Fruit fly (Drosophila melanogaster): ENCODE measurements around the gene CG14210.

The CG14210 gene

DNA sequence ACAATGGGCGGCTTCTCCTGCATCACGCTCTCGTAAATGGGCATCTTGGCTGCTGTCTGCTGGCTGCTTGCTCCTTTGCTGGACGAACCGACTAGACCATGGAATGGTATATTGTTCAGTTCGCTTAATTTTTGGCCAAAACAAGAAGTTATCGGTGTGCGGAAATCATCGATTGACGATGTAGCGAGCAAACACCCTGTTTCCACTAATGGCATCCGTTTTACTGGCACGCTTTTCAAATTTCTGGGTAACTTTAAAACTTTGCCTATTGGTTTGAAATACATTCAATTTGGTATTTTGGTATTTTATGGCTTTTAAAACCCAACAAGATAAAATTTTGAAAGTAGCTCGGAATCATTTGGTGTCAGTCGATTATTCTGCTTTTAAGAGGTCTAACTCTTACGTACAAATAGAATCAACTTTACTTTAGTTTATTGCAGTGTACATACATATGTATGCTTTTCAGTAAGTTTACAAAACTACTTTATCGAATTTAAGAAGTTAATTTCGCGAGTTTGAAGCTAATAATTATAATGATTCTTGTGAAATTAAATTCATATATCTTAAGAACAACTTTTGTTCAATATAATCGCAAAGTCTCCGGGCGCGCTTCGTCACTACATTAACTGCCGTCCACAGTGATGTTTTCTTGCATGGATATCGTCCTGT lies 30.0 kb downstream of the CG14210 start, which contains the start of gene Arp10 (continued):
- TF ChIP-seq CG8388 (GFP tag; optimal IDR thresholded peaks at IDR 0.05) (no peak), CG10366 (GFP tag; IDR thresholded peaks at IDR 0.05) (no peak), E2f1 (GFP tag; IDR thresholded peaks at IDR 0.05) (no peak), CG13424 (tag; optimal IDR thresholded peaks at IDR 0.05) (peak; percentile 14), Max (GFP tag; optimal IDR thresholded peaks at IDR 0.05) (no peak), wor (GFP tag; IDR thresholded peaks at IDR 0.05) (no peak), CG7963 (GFP tag; IDR thresholded peaks at IDR 0.05; ENCODE audit: partially characterized antibody) (no peak), Antp (GFP tag; optimal IDR thresholded peaks at IDR 0.05) (peak; percentile 0), pho (GFP tag; optimal IDR thresholded peaks at IDR 0.05) (no peak), Hr78 (GFP tag; optimal IDR thresholded peaks at IDR 0.05) (no peak), D (optimal IDR thresholded peaks at IDR 0.05) (no peak), D (GFP tag; optimal IDR thresholded peaks at IDR 0.05) (no peak), bowl (GFP tag; IDR thresholded peaks at IDR 0.05) (no peak), Oaz (GFP tag; IDR thresholded peaks at IDR 0.05) (no peak), trem (tag; optimal IDR thresholded peaks at IDR 0.05) (peak; percentile 36), CG6175 (GFP tag; IDR thresholded peaks at IDR 0.05) (no peak), CG11247 (GFP tag; IDR thresholded peaks at IDR 0.05) (no peak), dimm (GFP tag; IDR thresholded peaks at IDR 0.05) (no peak), CG12942 (GFP tag; optimal IDR thresholded peaks at IDR 0.05) (no peak), Pdp1 (GFP tag; optimal IDR thresholded peaks at IDR 0.05) (peak; percentile 23 to 27), CG16863 (GFP tag; optimal IDR thresholded peaks at IDR 0.05) (no peak), CG13894 (tag; optimal IDR thresholded peaks at IDR 0.05) (no peak), Hsf (GFP tag; optimal IDR thresholded peaks at IDR 0.05) (peak; percentile 22), vvl (GFP tag; IDR thresholded peaks at IDR 0.05) (no peak), CG3407 (GFP tag; optimal IDR thresholded peaks at IDR 0.05) (no peak), CG8765 (GFP tag; IDR thresholded peaks at IDR 0.05) (no peak), da (GFP tag; optimal IDR thresholded peaks at IDR 0.05) (no peak), CG2120 (GFP tag; optimal IDR thresholded peaks at IDR 0.05) (peak; percentile 41), jing (GFP tag; optimal IDR thresholded peaks at IDR 0.05) (no peak), CG3726 (GFP tag; IDR thresholded peaks at IDR 0.05) (no peak), CG8290 (GFP tag; optimal IDR thresholded peaks at IDR 0.05) (peak; percentile 42), CG8290 (tag; optimal IDR thresholded peaks at IDR 0.05) (no peak), CG6254 (GFP tag; optimal IDR thresholded peaks at IDR 0.05) (no peak), CG15011 (GFP tag; optimal IDR thresholded peaks at IDR 0.05) (no peak), az2 (GFP tag; optimal IDR thresholded peaks at IDR 0.05) (no peak), yki (optimal IDR thresholded peaks at IDR 0.05) (no peak), CG15601 (tag; optimal IDR thresholded peaks at IDR 0.05) (no peak), Drgx (GFP tag; IDR thresholded peaks at IDR 0.05) (no peak), ken (GFP tag; IDR thresholded peaks at IDR 0.05) (no peak), sc (optimal IDR thresholded peaks at IDR 0.05) (no peak), sc (GFP tag; optimal IDR thresholded peaks at IDR 0.05) (no peak), tx (GFP tag; optimal IDR thresholded peaks at IDR 0.05) (no peak), caup (GFP tag; optimal IDR thresholded peaks at IDR 0.05; ENCODE audit: severe bottlenecking) (no peak), fd3F (GFP tag; optimal IDR thresholded peaks at IDR 0.05) (no peak), CG17359 (tag; optimal IDR thresholded peaks at IDR 0.05) (no peak), MTF-1 (GFP tag; optimal IDR thresholded peaks at IDR 0.05; ENCODE audit: borderline replicate concordance) (no peak), dpn (GFP tag; optimal IDR thresholded peaks at IDR 0.05) (no peak), psq (GFP tag; optimal IDR thresholded peaks at IDR 0.05) (no peak), pros (GFP tag; optimal IDR thresholded peaks at IDR 0.05) (no peak), CG7556 (GFP tag; optimal IDR thresholded peaks at IDR 0.05) (no peak), CG32532 (GFP tag; IDR thresholded peaks at IDR 0.05) (peak; percentile 36; the same call in 1 of the 2 replicates), cg (GFP tag; optimal IDR thresholded peaks at IDR 0.05) (no peak)

Data from whole organism, embryonic.